Worm (Caenorhabditis elegans) whole organism, early embryonic: Measurements from ENCODE around the gene Y50D4B.6.

ENCODE experiments used
- F13C5.2 ChIP-seq: sonication (generic microtip); optimal IDR thresholded peaks from 2 replicates; lab custom pipeline; 2017; ENCODE audit warnings: mild to moderate bottlenecking, missing genetic modification characterization, inconsistent platforms, missing compliant biosample characterization
- aly-1 ChIP-seq: sonication (generic microtip); optimal IDR thresholded peaks from 2 replicates; lab custom pipeline; 2016; ENCODE audit warnings: missing genetic modification characterization, missing compliant biosample characterization
- ama-1 ChIP-seq: fragments of 150-350 bp; optimal IDR thresholded peaks from 2 replicates; lab custom pipeline; 2014
- ceh-13 ChIP-seq: fragments of 200-800 bp; sonication (Bioruptor generic); optimal IDR thresholded peaks from 2 replicates; lab custom pipeline; 2018; ENCODE audit warnings: mild to moderate bottlenecking, missing genetic modification characterization, missing compliant biosample characterization
- ets-7 ChIP-seq: sonication (generic microtip); optimal IDR thresholded peaks from 2 replicates; lab custom pipeline; 2016; ENCODE audit warnings: missing genotype, missing genetic modification characterization, missing compliant biosample characterization
- hmg-4 ChIP-seq: fragments of 200-800 bp; sonication (Bioruptor generic); optimal IDR thresholded peaks from 2 replicates; lab custom pipeline; 2018; ENCODE audit warnings: mild to moderate bottlenecking, missing genetic modification characterization, missing compliant biosample characterization

ce11 chrV:1053385-1053784, 30.7 kb upstream of the Y50D4B.6 start:
- no peak for TF ChIP-seq ama-1 (lab: Kevin White, UChicago)
- TF ChIP-seq F13C5.2 (tag; lab: Kevin White, UChicago), result no peak
- no peak for TF ChIP-seq ets-7 (tag; lab: Kevin White, UChicago)
- TF ChIP-seq aly-1 (tag; lab: Kevin White, UChicago), result no peak
- TF ChIP-seq ceh-13 (GFP tag; lab: Kevin White, UChicago), result no peak
- TF ChIP-seq hmg-4 (GFP tag; lab: Kevin White, UChicago), result no peak
